Worm (Caenorhabditis elegans): ENCODE data around the gene unc-46.

DNA sequence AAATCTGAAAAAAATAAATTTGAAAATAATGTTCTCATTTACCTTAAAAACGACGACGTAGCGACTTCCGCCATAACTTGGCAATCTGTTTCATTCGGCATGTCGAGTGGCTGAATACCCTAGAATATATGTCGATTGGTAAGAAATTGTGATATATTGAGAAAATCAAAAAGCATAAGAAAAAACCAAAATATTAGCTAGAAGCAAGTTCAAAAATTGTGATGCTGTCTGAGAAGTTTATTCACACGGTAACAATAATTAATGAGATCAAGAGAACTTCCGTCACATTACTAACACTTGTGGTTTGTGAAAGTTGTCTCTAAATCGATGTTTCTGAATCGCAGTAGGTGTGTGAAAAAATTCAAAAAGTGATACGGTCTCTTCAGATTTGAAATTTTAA is 3.2 kb upstream of the unc-46 start, which contains the start of gene srab-1:
- TF ChIP-seq vab-15 (tag; optimal IDR thresholded peaks at IDR 0.05) = no peak
- TF ChIP-seq elt-3 (tag; optimal IDR thresholded peaks at IDR 0.05) = no peak
- TF ChIP-seq lin-13 (GFP tag; optimal IDR thresholded peaks at IDR 0.05) = no peak
- no peak for TF ChIP-seq zag-1 (tag; optimal IDR thresholded peaks at IDR 0.05)
- TF ChIP-seq ceh-82 (tag; optimal IDR thresholded peaks at IDR 0.05) = no peak
- no peak for TF ChIP-seq ama-1 (optimal IDR thresholded peaks at IDR 0.05)
- no peak for TF ChIP-seq sup-37 (GFP tag; optimal IDR thresholded peaks at IDR 0.05)
- no peak for TF ChIP-seq aly-2 (tag; optimal IDR thresholded peaks at IDR 0.05)
- no peak for TF ChIP-seq lin-15B (tag; optimal IDR thresholded peaks at IDR 0.05)
- no peak for TF ChIP-seq C34B4.2 (tag; optimal IDR thresholded peaks at IDR 0.05)
- TF ChIP-seq ceh-88 (GFP tag; IDR thresholded peaks at IDR 0.05) = no peak
- TF ChIP-seq nhr-84 (tag; optimal IDR thresholded peaks at IDR 0.05) = no peak

All from whole organism, L1 larva.